Fruit fly (Drosophila melanogaster) whole organism: ENCODE data around the gene rut.

Source experiments
- CG8478 ChIP-seq: fragments of >200 bp; optimal IDR thresholded peaks from 2 replicates; lab custom pipeline; 2018; ENCODE audit warnings: inconsistent platforms
- Dll ChIP-seq: fragments of >200 bp; optimal IDR thresholded peaks from 2 replicates; lab custom pipeline; 2017
- EcR ChIP-seq, 2 experiments: fragments of >200 bp; optimal IDR thresholded peaks; 2 replicates each; lab custom pipeline; 2017; ENCODE audit warnings: missing biosample characterization in 2 of 2, missing genetic modification characterization in 2 of 2, missing genetic modification reagents in 2 of 2
- pan ChIP-seq: fragments of >200 bp; optimal IDR thresholded peaks from 2 replicates; lab custom pipeline; 2017
- psq ChIP-seq: fragments of >200 bp; optimal IDR thresholded peaks from 2 replicates; lab custom pipeline; 2017
- usp ChIP-seq: fragments of >200 bp; optimal IDR thresholded peaks from 2 replicates; lab custom pipeline; 2017; ENCODE audit warnings: missing biosample characterization, missing genetic modification characterization, mixed read lengths

Gene rut

dm6 chrX:14825922-14826617 lies at the start of gene rut:
Gene rut (minus strand): TSS chrX:14826073.
- TF ChIP-seq Dll (lab: Kevin White, UChicago) (no peak), pan (no peak), CG8478 (lab: Kevin White, UChicago) (no peak), EcR (GFP tag; optimal IDR thresholded peaks at IDR 0.05; lab: Kevin White, UChicago) (no peak), usp (GFP tag; lab: Kevin White, UChicago) (no peak), psq (no peak)

DNA sequence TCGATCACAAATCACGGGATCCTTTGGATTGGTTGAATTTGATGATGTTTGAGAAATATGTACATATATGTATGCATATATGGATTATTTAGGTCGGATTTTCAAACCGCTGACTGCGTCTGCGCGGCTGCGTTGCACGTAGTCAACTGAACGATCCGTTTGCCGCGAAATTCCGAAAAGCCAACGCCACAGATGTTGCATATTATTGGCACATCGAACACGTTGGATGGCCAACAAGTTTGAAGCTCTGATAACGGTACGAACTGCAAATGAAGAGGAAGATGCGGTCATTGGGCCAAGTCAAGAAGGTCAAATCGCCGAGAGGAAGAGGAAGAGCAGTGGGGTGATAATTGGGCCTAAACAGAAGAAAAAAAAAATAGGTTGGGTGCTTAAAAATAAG lies 45.2 kb upstream of the rut start, which contains the start of gene CG9518:
TSS of gene CG9518 (minus strand) at position 154 of the 400 bp plus-strand sequence.
- TF ChIP-seq Dll (lab: Kevin White, UChicago) (no peak), CG8478 (lab: Kevin White, UChicago) (no peak), psq (no peak), usp (GFP tag; lab: Kevin White, UChicago) (no peak), EcR (GFP tag; optimal IDR thresholded peaks at IDR 0.05; lab: Kevin White, UChicago) (no peak), pan (no peak)

dm6 chrX:14868414-14868813 lies 42.5 kb upstream of the rut start:
- TF ChIP-seq CG8478 (lab: Kevin White, UChicago) (no peak), usp (GFP tag; lab: Kevin White, UChicago) (no peak), pan (no peak), Dll (lab: Kevin White, UChicago) (no peak)

- TF ChIP-seq pan (no peak), psq (no peak), Dll (lab: Kevin White, UChicago) (no peak), CG8478 (lab: Kevin White, UChicago) (no peak), EcR (GFP tag; optimal IDR thresholded peaks at IDR 0.05; lab: Kevin White, UChicago) (no peak)
Observed at dm6 chrX:14866911-14867310, 41.0 kb upstream of the rut start.

dm6 chrX:14862494-14862893 lies 36.6 kb upstream of the rut start:
- TF ChIP-seq pan (no peak), usp (GFP tag; lab: Kevin White, UChicago) (no peak), psq (no peak), EcR (GFP tag; optimal IDR thresholded peaks at IDR 0.05; lab: Kevin White, UChicago) (no peak), Dll (lab: Kevin White, UChicago) (no peak), CG8478 (lab: Kevin White, UChicago) (no peak)

DNA sequence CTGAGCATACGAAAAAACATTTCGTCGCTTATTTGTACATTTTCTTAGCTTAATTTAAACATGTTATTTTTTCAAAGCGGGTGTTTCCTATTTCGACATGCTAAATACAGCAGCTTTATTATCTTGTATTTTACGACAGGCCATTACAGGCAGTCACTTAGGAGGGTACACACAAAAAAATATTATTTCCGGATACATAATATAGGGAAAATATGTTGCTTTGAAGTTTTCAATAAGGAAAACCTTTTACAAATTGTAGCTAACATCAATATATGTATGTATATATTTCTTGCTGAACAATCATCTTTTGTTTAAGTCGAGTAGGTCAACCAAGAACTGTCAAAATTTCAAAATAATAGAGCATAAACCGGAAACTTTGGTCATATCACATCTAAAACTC lies 33.1 kb upstream of the rut start, which contains the start of gene CG46399:
TSS of gene CG46399 (plus strand) at position 301 of the 400 bp plus-strand sequence.
- no peak for TF ChIP-seq CG8478 (lab: Kevin White, UChicago)
- TF ChIP-seq EcR (GFP tag; optimal IDR thresholded peaks at IDR 0.05; lab: Kevin White, UChicago) = no peak
- no peak for TF ChIP-seq usp (GFP tag; lab: Kevin White, UChicago)
- TF ChIP-seq Dll (lab: Kevin White, UChicago) = no peak
- TF ChIP-seq psq = no peak
- TF ChIP-seq pan = no peak

dm6 chrX:14857883-14858282 lies 32.0 kb upstream of the rut start:
- TF ChIP-seq Dll (lab: Kevin White, UChicago) = no peak
- no peak for TF ChIP-seq EcR (GFP tag; optimal IDR thresholded peaks at IDR 0.05; lab: Kevin White, UChicago)
- no peak for TF ChIP-seq usp (GFP tag; lab: Kevin White, UChicago)
- no peak for TF ChIP-seq psq
- no peak for TF ChIP-seq pan
- no peak for TF ChIP-seq CG8478 (lab: Kevin White, UChicago)

DNA sequence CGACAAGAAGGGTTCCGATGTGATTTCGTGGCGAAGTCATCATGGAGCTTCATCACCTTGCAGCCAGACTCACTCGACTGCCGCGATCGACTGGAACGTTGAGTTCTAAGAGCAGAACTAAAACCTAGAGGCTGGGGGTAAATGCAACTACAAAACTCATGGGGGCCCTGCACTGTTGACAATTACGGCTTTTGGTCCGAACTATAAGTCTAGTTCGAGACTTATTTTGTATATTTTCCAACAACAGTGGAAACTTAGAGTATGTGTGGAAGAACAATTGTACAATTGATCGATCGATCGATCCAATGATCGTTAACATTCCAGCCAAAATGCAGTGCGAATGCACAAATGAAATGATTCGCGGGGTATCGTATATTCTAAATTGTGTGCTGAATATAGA lies 30.4 kb upstream of the rut start, which contains the start of gene CG9519:
TSS of gene CG9519 (minus strand) at position 101 of the 400 bp plus-strand sequence.
- TF ChIP-seq usp (GFP tag; lab: Kevin White, UChicago) (no peak), CG8478 (lab: Kevin White, UChicago) (no peak), psq (no peak), pan (no peak), EcR (GFP tag; optimal IDR thresholded peaks at IDR 0.05; lab: Kevin White, UChicago) (no peak), Dll (lab: Kevin White, UChicago) (no peak)

- no peak for TF ChIP-seq CG8478 (lab: Kevin White, UChicago)
- TF ChIP-seq Dll (lab: Kevin White, UChicago) = no peak
- no peak for TF ChIP-seq pan
- no peak for TF ChIP-seq EcR (GFP tag; optimal IDR thresholded peaks at IDR 0.05; lab: Kevin White, UChicago)
- TF ChIP-seq usp (GFP tag; lab: Kevin White, UChicago) = no peak
- TF ChIP-seq psq = no peak
Observed at dm6 chrX:14853153-14853672, 27.3 kb upstream of the rut start, which contains the start of gene CG9521. Gene CG9521 (minus strand): TSS chrX:14853269.

DNA sequence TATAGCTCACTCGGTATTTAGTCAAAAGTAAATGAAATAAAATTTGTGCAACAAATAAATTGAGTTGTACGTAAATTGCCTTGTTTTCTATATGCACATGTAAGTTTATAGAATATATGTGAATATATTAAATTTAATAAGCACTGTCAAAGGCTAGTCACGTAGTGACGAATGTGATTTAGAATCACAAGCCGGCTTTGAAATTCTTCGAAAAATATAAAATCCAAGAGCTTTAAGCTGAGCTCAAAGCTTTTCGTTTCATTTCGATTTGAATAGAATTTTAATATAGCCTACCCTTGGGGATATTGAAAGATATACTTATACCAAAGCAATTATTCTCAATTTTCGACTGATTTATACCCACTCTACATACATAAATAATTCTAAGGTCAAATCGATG lies 24.2 kb upstream of the rut start:
- TF ChIP-seq CG8478 (lab: Kevin White, UChicago) (no peak), psq (no peak), Dll (lab: Kevin White, UChicago) (no peak), pan (no peak), EcR (GFP tag; optimal IDR thresholded peaks at IDR 0.05; lab: Kevin White, UChicago) (no peak), usp (GFP tag; lab: Kevin White, UChicago) (no peak)

dm6 chrX:14848755-14849354 lies 23.0 kb upstream of the rut start, which contains the start of gene CG9522:
Gene CG9522 (minus strand): TSS chrX:14848808.
- TF ChIP-seq pan (no peak), usp (GFP tag; lab: Kevin White, UChicago) (no peak), Dll (lab: Kevin White, UChicago) (no peak), EcR (GFP tag; optimal IDR thresholded peaks at IDR 0.05; lab: Kevin White, UChicago) (no peak), psq (no peak), CG8478 (lab: Kevin White, UChicago) (no peak)
